Worm (Caenorhabditis elegans): ENCODE results near the gene acr-18.

DNA sequence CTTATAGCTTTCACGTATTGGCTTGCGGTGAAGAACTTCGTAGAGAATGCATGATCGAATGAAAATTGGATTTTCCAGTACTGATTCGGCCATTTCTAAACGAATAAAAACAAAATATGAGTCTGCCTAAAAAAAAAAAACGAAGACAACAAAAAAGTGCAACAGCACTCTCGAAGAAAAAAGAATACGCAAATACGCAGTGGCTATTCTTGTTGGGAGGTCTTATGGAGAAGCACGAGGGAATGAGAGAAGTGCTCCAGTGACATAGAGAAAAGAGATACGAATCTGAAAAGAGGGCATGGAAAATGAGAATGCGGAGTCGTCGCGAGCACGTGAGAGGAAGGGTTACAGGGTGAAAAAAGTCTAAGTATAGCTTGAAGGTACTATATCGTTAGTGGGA lies 43.3 kb upstream of the acr-18 start, which contains the start of gene fbxa-152:
- TF ChIP-seq him-1 (tag; optimal IDR thresholded peaks at IDR 0.05) (no peak), bed-1 (GFP tag; IDR thresholded peaks at IDR 0.05) (no peak), pbrm-1 (GFP tag; IDR thresholded peaks at IDR 0.05) (no peak), hmg-20 (GFP tag; IDR thresholded peaks at IDR 0.05) (no peak), cebp-2 (GFP tag; IDR thresholded peaks at IDR 0.05) (no peak), Y53F4B.3 (GFP tag; IDR thresholded peaks at IDR 0.05) (no peak), let-607 (tag; optimal IDR thresholded peaks at IDR 0.05) (no peak), unc-130 (GFP tag; optimal IDR thresholded peaks at IDR 0.05) (no peak)
